Fruit fly (Drosophila melanogaster) whole organism, wandering third instar larva: ENCODE results near the gene CG31274.

Experiments used
- Abd-B ChIP-seq: fragments of >200 bp; optimal IDR thresholded peaks from 2 replicates; lab custom pipeline; 2017; ENCODE audit warnings: missing biosample characterization, missing genetic modification characterization
- CG32264 ChIP-seq: fragments of 200-800 bp; sonication (Bioruptor generic); optimal IDR thresholded peaks from 2 replicates; lab custom pipeline; 2016; ENCODE audit warnings: missing biosample characterization, missing genetic modification characterization
- CG9705 ChIP-seq: fragments of 200-800 bp; sonication (Bioruptor generic); optimal IDR thresholded peaks from 2 replicates; lab custom pipeline; 2018; ENCODE audit warnings: missing biosample characterization, mild to moderate bottlenecking, missing genetic modification characterization
- CrebA ChIP-seq: fragments of 200-800 bp; sonication (Bioruptor generic); optimal IDR thresholded peaks from 2 replicates; lab custom pipeline; 2016; ENCODE audit warnings: missing biosample characterization, mild to moderate bottlenecking, missing genetic modification characterization, borderline replicate concordance
- Dfd ChIP-seq: fragments of >200 bp; optimal IDR thresholded peaks from 2 replicates; lab custom pipeline; 2017; ENCODE audit warnings: missing biosample characterization, missing genetic modification characterization
- Dif ChIP-seq: fragments of 200-275, 200-300 bp; sonication (Bioruptor generic); optimal IDR thresholded peaks from 2 replicates; lab custom pipeline; 2018; ENCODE audit warnings: missing biosample characterization, missing genetic modification characterization; ENCODE audit not compliant: partially characterized antibody
- GATAd ChIP-seq: sonication (Bioruptor generic); optimal IDR thresholded peaks from 2 replicates; lab custom pipeline; 2016; ENCODE audit warnings: missing biosample characterization, missing genetic modification characterization
- HLH106 ChIP-seq: fragments of 200-800 bp; optimal IDR thresholded peaks from 3 replicates; lab custom pipeline; 2019; ENCODE audit warnings: missing biosample characterization, mild to moderate bottlenecking, missing genetic modification characterization, moderate library complexity
- Hnf4 ChIP-seq: fragments of 200-800 bp; sonication (Bioruptor generic); optimal IDR thresholded peaks from 2 replicates; lab custom pipeline; 2016; ENCODE audit warnings: missing biosample characterization, mild to moderate bottlenecking, missing genetic modification characterization
- Hr83 ChIP-seq: fragments of 200-300 bp; sonication (Bioruptor generic); optimal IDR thresholded peaks from 2 replicates; lab custom pipeline; 2016; ENCODE audit warnings: missing biosample characterization, mild to moderate bottlenecking, missing genetic modification characterization, moderate library complexity; ENCODE audit not compliant: poor library complexity, severe bottlenecking
- Jra ChIP-seq: sonication (Bioruptor generic); optimal IDR thresholded peaks from 2 replicates; lab custom pipeline; 2016; ENCODE audit warnings: missing biosample characterization, missing genetic modification characterization
- Mio ChIP-seq: sonication (Bioruptor generic); optimal IDR thresholded peaks from 2 replicates; lab custom pipeline; 2016; ENCODE audit warnings: missing biosample characterization, missing genetic modification characterization
- Myc ChIP-seq: fragments of >200 bp; optimal IDR thresholded peaks from 2 replicates; lab custom pipeline; 2017
- N ChIP-seq: fragments of >200 bp; optimal IDR thresholded peaks from 2 replicates; lab custom pipeline; 2018; ENCODE audit warnings: missing biosample characterization, missing external identifiers, missing genetic modification characterization
- OdsH ChIP-seq: fragments of 200-800 bp; sonication (Bioruptor generic); optimal IDR thresholded peaks from 2 replicates; lab custom pipeline; 2016; ENCODE audit warnings: missing biosample characterization, mild to moderate bottlenecking, missing genetic modification characterization
- Rel ChIP-seq, 2 experiments: fragments of 200-800 bp; sonication (Bioruptor generic) in 1 of 2; optimal IDR thresholded peaks; 2 replicates in 1 of 2; 3 replicates in 1 of 2; lab custom pipeline; 2016 to 2019; ENCODE audit warnings: mild to moderate bottlenecking in 2 of 2, missing biosample characterization in 2 of 2, missing genetic modification characterization in 2 of 2, moderate library complexity in 1 of 2
- Sp1 ChIP-seq: fragments of 200-800 bp; sonication (Bioruptor generic); optimal IDR thresholded peaks from 3 replicates; lab custom pipeline; 2019; ENCODE audit warnings: missing biosample characterization, mild to moderate bottlenecking, missing genetic modification characterization, moderate library complexity
- Vsx2 ChIP-seq: fragments of 200-300, 225-300 bp; sonication (Bioruptor generic); optimal IDR thresholded peaks from 2 replicates; lab custom pipeline; 2018; ENCODE audit warnings: missing biosample characterization, missing genetic modification characterization; ENCODE audit not compliant: partially characterized antibody
- br ChIP-seq: fragments of 200-800 bp; sonication (Bioruptor generic); optimal IDR thresholded peaks from 2 replicates; lab custom pipeline; 2016; ENCODE audit warnings: missing biosample characterization, missing genetic modification characterization
- brk ChIP-seq: fragments of 200-800 bp; sonication (Bioruptor generic); optimal IDR thresholded peaks from 2 replicates; lab custom pipeline; 2016; ENCODE audit warnings: missing biosample characterization, mild to moderate bottlenecking, missing genetic modification characterization
- dl ChIP-seq, 2 experiments: fragments of 175-275, 200-275 bp in 1 of 2; fragments of 200-275 bp in 1 of 2; sonication (Bioruptor generic); optimal IDR thresholded peaks; lab custom pipeline; 2018; ENCODE audit warnings: mild to moderate bottlenecking in 2 of 2, missing biosample characterization in 2 of 2, missing genetic modification characterization in 2 of 2, moderate library complexity in 2 of 2; ENCODE audit not compliant: partially characterized antibody in 2 of 2, insufficient read depth in 1 of 2
- dmrt93B ChIP-seq: fragments of 200-800 bp; sonication (Bioruptor generic); optimal IDR thresholded peaks from 2 replicates; lab custom pipeline; 2018; ENCODE audit warnings: missing biosample characterization, mild to moderate bottlenecking, missing genetic modification characterization
- dsf ChIP-seq: sonication (Bioruptor generic); optimal IDR thresholded peaks from 2 replicates; lab custom pipeline; 2016; ENCODE audit warnings: missing biosample characterization, missing genetic modification characterization, borderline replicate concordance
- ey ChIP-seq: fragments of 200-800 bp; sonication (Bioruptor generic); optimal IDR thresholded peaks from 2 replicates; lab custom pipeline; 2016; ENCODE audit warnings: missing biosample characterization, missing genetic modification characterization
- foxo ChIP-seq, 2 experiments: fragments of 200-800 bp; sonication (Bioruptor generic); optimal IDR thresholded peaks; 2 replicates in 1 of 2; 3 replicates in 1 of 2; lab custom pipeline; 2016 to 2017; ENCODE audit warnings: missing biosample characterization in 2 of 2, missing genetic modification characterization in 2 of 2
- fru ChIP-seq: fragments of 200-800 bp; sonication (Bioruptor generic); optimal IDR thresholded peaks from 3 replicates; lab custom pipeline; 2016; ENCODE audit warnings: missing biosample characterization, mild to moderate bottlenecking, missing genetic modification characterization
- h ChIP-seq: fragments of 200-800 bp; sonication (Bioruptor generic); optimal IDR thresholded peaks from 3 replicates; lab custom pipeline; 2016; ENCODE audit warnings: missing biosample characterization, mild to moderate bottlenecking, missing genetic modification characterization
- jim ChIP-seq: fragments of 175-275, 200-325 bp; sonication (Bioruptor generic); optimal IDR thresholded peaks from 2 replicates; lab custom pipeline; 2016; ENCODE audit warnings: missing biosample characterization, mild to moderate bottlenecking, missing genetic modification characterization
- lola ChIP-seq: fragments of >200 bp; optimal IDR thresholded peaks from 2 replicates; lab custom pipeline; 2017; ENCODE audit warnings: missing biosample characterization, missing genetic modification characterization
- pan ChIP-seq: fragments of >200 bp; optimal IDR thresholded peaks from 2 replicates; lab custom pipeline; 2017
- psq ChIP-seq: fragments of 200-800 bp; sonication (Bioruptor generic); optimal IDR thresholded peaks from 3 replicates; lab custom pipeline; 2017; ENCODE audit warnings: missing biosample characterization, mild to moderate bottlenecking, missing genetic modification characterization, moderate library complexity
- rgr ChIP-seq: fragments of 200-800 bp; sonication (Bioruptor generic); optimal IDR thresholded peaks from 3 replicates; lab custom pipeline; 2016; ENCODE audit warnings: missing biosample characterization, mild to moderate bottlenecking, missing genetic modification characterization
- sage ChIP-seq: fragments of 200-800 bp; sonication (Bioruptor generic); optimal IDR thresholded peaks from 2 replicates; lab custom pipeline; 2016; ENCODE audit warnings: missing biosample characterization, mild to moderate bottlenecking, missing genetic modification characterization
- sv ChIP-seq: fragments of 200-800 bp; sonication (Bioruptor generic); optimal IDR thresholded peaks from 3 replicates; lab custom pipeline; 2016; ENCODE audit warnings: missing biosample characterization, missing genetic modification characterization
- tai ChIP-seq: sonication (Bioruptor generic); optimal IDR thresholded peaks from 2 replicates; lab custom pipeline; 2016; ENCODE audit warnings: missing biosample characterization, missing genetic modification characterization
- usp ChIP-seq: fragments of >200 bp; optimal IDR thresholded peaks from 2 replicates; lab custom pipeline; 2017; ENCODE audit warnings: missing biosample characterization, missing genetic modification characterization
- woc ChIP-seq: sonication (Bioruptor generic); optimal IDR thresholded peaks from 2 replicates; lab custom pipeline; 2016; ENCODE audit warnings: missing biosample characterization, mild to moderate bottlenecking, missing genetic modification characterization

CG31274 gene

DNA sequence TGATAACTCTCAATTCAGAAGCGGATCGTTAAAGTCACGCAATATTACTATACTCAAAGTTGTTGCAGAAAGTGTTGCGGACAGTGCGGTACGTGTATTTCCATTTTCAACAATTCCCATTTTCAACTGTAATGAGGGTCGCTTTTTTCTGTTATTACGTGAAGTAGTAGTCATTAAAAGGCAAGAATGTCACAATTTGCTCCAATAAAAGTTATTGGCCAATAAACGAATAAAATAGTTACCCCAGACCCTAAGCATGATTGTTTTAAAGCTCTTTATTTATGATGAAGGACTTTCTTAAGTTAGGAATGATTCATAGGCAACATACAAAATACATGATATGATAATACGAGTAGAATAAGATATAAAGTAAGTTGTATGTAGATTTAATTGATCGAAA lies 14.5 kb downstream of the CG31274 start:
- TF ChIP-seq fru (GFP tag; lab: Kevin White, UChicago) (no peak), Vsx2 (no peak), ey (GFP tag; lab: Kevin White, UChicago) (no peak), Abd-B (GFP tag; lab: Kevin White, UChicago) (no peak), tai (GFP tag; lab: Kevin White, UChicago) (no peak), lola (no peak), Myc (no peak)

DNA sequence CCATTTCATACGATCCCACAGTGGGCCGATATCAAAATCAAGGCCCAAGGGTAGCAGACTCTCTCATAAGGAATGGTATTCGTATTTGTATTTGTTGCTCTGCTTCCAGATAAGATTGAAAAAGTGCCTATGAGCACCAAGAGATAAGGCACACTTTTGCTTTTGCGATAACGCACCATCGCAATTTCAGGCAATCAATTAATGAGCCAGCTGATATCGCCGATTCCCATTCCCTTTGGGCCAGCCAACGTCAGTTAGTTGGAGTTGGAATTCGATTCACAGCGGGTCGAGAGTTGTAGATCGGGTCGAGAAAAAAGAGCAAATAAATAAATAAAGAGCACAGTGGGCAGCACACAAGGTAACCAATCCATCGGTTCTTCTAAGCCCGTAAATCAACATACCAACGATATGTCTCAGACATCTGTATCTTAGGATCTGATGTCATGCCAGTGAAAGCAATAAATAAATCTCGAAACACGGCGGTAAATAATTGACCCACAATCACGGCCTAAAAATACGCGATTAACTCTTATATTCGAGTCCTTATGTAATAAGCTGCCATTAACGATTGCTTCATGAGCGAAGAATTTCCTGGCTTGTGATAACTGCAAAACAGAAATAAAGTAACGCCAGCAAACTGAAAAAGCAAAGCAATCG lies 15.3 kb downstream of the CG31274 start, which contains the start of gene CG8907:
Gene CG8907, plus strand, starts transcription at position 252 of the 657 bp plus-strand sequence.
- TF ChIP-seq ey (GFP tag; lab: Kevin White, UChicago) (no peak), woc (GFP tag; lab: Kevin White, UChicago) (no peak), CrebA (no peak), GATAd (GFP tag; lab: Kevin White, UChicago) (no peak), HLH106 (no peak), Mio (GFP tag; lab: Kevin White, UChicago) (no peak), dl (GFP tag; optimal IDR thresholded peaks at IDR 0.05; lab: Kevin White, UChicago; ENCODE audit: insufficient read depth in 1 of 2, partially characterized antibody in 2 of 2) (no peak), Sp1 (GFP tag; lab: Kevin White, UChicago) (no peak), h (peak; percentile 74), Hnf4 (GFP tag; lab: Kevin White, UChicago) (no peak), Myc (no peak), dsf (GFP tag; lab: Kevin White, UChicago) (no peak), br (no peak), usp (no peak), Vsx2 (peak; percentile 27), Abd-B (GFP tag; lab: Kevin White, UChicago) (no peak), sv (GFP tag; lab: Kevin White, UChicago) (no peak), Rel (GFP tag; optimal IDR thresholded peaks at IDR 0.05; lab: Kevin White, UChicago) (no peak), Rel (tag; optimal IDR thresholded peaks at IDR 0.05; lab: Kevin White, UChicago) (peak; percentile 7), jim (GFP tag; lab: Kevin White, UChicago) (no peak), fru (GFP tag; lab: Kevin White, UChicago) (peak; percentile 27), dmrt93B (no peak)

DNA sequence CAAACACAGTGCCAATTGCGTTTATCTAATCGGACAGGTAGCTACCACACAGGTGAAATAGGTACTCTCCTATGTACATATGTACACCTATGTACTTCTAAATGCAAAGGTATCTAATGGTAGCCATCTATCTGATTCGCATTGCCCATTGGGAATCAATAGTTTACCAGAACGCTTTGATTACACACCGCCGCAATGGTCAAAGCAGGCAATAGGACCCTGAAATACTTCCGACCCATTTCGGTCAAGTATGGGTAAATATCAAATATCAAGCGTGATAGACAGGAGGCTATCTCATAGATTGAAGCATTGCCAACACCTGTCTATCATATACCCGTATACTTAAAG lies 15.8 kb downstream of the CG31274 start:
- no peak for TF ChIP-seq lola
- TF ChIP-seq sage (GFP tag; lab: Kevin White, UChicago): no peak
- no peak for TF ChIP-seq brk (GFP tag; lab: Kevin White, UChicago)
- TF ChIP-seq ey (GFP tag; lab: Kevin White, UChicago): no peak
- no peak for TF ChIP-seq CrebA
- no peak for TF ChIP-seq CG32264 (GFP tag; lab: Kevin White, UChicago)
- no peak for TF ChIP-seq OdsH
- TF ChIP-seq dsf (GFP tag; lab: Kevin White, UChicago): no peak
- no peak for TF ChIP-seq h

DNA sequence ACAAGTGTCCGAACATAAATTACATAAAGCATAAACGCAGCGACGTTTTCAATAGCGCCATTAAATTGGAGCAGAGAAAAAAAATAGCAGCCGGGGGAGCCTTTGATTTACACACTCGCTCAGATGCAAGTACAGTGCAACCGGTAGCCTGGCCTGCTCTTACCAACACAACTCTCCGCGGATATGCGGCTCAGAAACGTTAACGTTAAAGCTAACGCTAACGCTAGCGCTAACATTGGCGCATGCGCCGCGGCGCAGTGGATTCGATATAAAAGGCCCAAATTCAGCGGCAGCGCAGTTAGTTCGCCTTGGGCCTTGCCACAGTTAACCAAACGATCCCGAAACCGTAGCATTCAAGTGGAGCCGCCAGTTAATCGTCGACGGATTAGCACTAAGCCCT lies 21.5 kb downstream of the CG31274 start, which contains the start of gene Pxd:
Gene Pxd, plus strand, starts transcription at position 301 of the 400 bp plus-strand sequence.
- TF ChIP-seq CrebA: no peak
- no peak for TF ChIP-seq br
- no peak for TF ChIP-seq Rel (GFP tag; optimal IDR thresholded peaks at IDR 0.05; lab: Kevin White, UChicago)
- no peak for TF ChIP-seq Rel (tag; optimal IDR thresholded peaks at IDR 0.05; lab: Kevin White, UChicago)
- no peak for TF ChIP-seq Hr83 (GFP tag; lab: Kevin White, UChicago)
- TF ChIP-seq GATAd (GFP tag; lab: Kevin White, UChicago): no peak
- no peak for TF ChIP-seq pan (lab: Kevin White, UChicago)
- no peak for TF ChIP-seq usp
- no peak for TF ChIP-seq sage (GFP tag; lab: Kevin White, UChicago)
- no peak for TF ChIP-seq sv (GFP tag; lab: Kevin White, UChicago)
- TF ChIP-seq psq (GFP tag; lab: Kevin White, UChicago): no peak
- TF ChIP-seq Dif: no peak
- no peak for TF ChIP-seq fru (GFP tag; lab: Kevin White, UChicago)
- no peak for TF ChIP-seq dmrt93B

DNA sequence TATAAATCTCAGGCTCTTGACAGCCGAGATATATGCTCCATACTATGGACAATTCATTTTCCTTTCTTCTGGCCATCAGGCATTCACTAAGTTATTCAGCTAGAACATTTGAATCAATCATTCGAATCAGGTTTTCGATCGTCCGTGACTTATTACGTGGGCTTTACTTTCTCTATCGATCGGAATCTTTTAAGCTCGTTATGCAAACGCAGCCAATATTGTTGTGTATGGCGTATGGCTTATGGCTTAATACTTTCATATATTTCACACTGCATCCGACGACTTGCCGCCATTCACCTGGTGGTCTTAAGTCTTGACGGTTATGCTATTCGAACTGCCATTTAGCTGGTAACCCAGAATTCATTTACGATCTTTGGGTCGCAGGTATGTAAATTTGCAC lies 23.4 kb downstream of the CG31274 start:
- TF ChIP-seq jim (GFP tag; lab: Kevin White, UChicago) (no peak), CG9705 (no peak), brk (GFP tag; lab: Kevin White, UChicago) (no peak), Hnf4 (GFP tag; lab: Kevin White, UChicago) (no peak), rgr (GFP tag; lab: Kevin White, UChicago) (no peak), Dfd (GFP tag; lab: Kevin White, UChicago) (no peak), woc (GFP tag; lab: Kevin White, UChicago) (no peak), CG32264 (GFP tag; lab: Kevin White, UChicago) (no peak), sage (GFP tag; lab: Kevin White, UChicago) (no peak), psq (GFP tag; lab: Kevin White, UChicago) (no peak), N (GFP tag; lab: Kevin White, UChicago) (no peak), h (no peak), Rel (GFP tag; optimal IDR thresholded peaks at IDR 0.05; lab: Kevin White, UChicago) (no peak), Rel (tag; optimal IDR thresholded peaks at IDR 0.05; lab: Kevin White, UChicago) (no peak), GATAd (GFP tag; lab: Kevin White, UChicago) (no peak), Myc (no peak), Jra (GFP tag; lab: Kevin White, UChicago) (no peak), foxo (GFP tag; optimal IDR thresholded peaks at IDR 0.05; lab: Kevin White, UChicago) (no peak), br (no peak), usp (no peak)
